Worm (Caenorhabditis elegans) whole organism, L4/young adult: ENCODE measurements around the gene nlp-30.

Experiments
- W03F9.2 ChIP-seq: fragments of 150-350 bp; optimal IDR thresholded peaks from 2 replicates; lab custom pipeline; 2014; ENCODE audit warnings: missing biosample characterization, missing genetic modification characterization
- dao-5 ChIP-seq: sonication (generic microtip); optimal IDR thresholded peaks from 2 replicates; lab custom pipeline; 2016; ENCODE audit warnings: missing genotype, missing genetic modification characterization, moderate library complexity, missing compliant biosample characterization

ce11 chrV:3980228-3980933 is 1.4 kb upstream of the nlp-30 start:
- TF ChIP-seq W03F9.2 (no peak), dao-5 (tag; lab: Kevin White, UChicago) (no peak)
